Fruit fly (Drosophila melanogaster): ENCODE results near the gene Gclc.

The Gclc gene

DNA sequence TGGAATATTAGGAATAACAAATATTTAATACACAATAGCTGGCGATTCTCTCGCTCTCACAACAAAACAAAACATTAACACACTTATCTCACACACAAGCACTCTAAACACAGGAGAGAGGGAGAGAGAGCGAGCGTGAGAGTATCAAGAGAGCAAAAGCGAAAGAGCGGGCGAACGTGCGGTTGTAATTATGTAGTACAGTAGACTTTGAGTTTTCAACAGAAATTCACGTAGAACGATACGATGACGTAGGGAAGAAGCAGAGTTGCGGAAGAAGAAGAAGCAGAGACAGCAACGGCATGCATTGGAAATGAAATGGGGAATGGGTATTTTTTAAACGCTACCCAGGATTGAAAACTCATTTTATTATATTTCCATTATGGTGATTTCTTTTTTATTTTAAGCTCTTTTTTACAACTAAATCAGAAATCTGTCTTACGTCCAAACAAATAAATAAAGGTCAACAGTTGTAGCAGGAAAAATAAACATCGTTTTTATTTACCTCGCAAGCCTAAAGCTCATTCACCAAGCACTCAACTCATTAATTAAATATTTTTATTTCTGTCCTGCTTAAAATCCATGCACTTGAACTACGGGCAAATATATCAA, 58.0 kb downstream of the Gclc start:
- TF ChIP-seq pdm3 (GFP tag; optimal IDR thresholded peaks at IDR 0.05) (no peak), net (GFP tag; optimal IDR thresholded peaks at IDR 0.05) (no peak), Eip93F (GFP tag; optimal IDR thresholded peaks at IDR 0.05) (peak; percentile 26), svp (GFP tag) (peak; percentile 51), Smox (GFP tag; optimal IDR thresholded peaks at IDR 0.05) (no peak), CG6276 (GFP tag; optimal IDR thresholded peaks at IDR 0.05) (no peak), CG7368 (GFP tag; optimal IDR thresholded peaks at IDR 0.05) (no peak), esn (GFP tag; optimal IDR thresholded peaks at IDR 0.05) (no peak), Gug (GFP tag; IDR thresholded peaks at IDR 0.05) (no peak), Eip78C (GFP tag) (peak; percentile 50), cyc (GFP tag; optimal IDR thresholded peaks at IDR 0.05) (no peak), CG6808 (GFP tag; optimal IDR thresholded peaks at IDR 0.05) (peak; percentile 16), Sox15 (GFP tag; optimal IDR thresholded peaks at IDR 0.05) (no peak), eg (GFP tag; IDR thresholded peaks at IDR 0.05) (no peak; the same call in 2 of the 3 replicates), Ets96B (tag; optimal IDR thresholded peaks at IDR 0.05) (no peak), vri (GFP tag; optimal IDR thresholded peaks at IDR 0.05) (peak; percentile 18), CG15336 (GFP tag; IDR thresholded peaks at IDR 0.05) (no peak), Eip75B (GFP tag; optimal IDR thresholded peaks at IDR 0.05) (no peak), Lpt (GFP tag; optimal IDR thresholded peaks at IDR 0.05) (no peak), CG1621 (tag; optimal IDR thresholded peaks at IDR 0.05) (no peak), ss (GFP tag; optimal IDR thresholded peaks at IDR 0.05) (peak in 1 of 2 experiments; percentile 13), Blimp-1 (GFP tag; optimal IDR thresholded peaks at IDR 0.05) (no peak), CG6792 (GFP tag; optimal IDR thresholded peaks at IDR 0.05) (no peak), Hr38 (GFP tag; optimal IDR thresholded peaks at IDR 0.05) (no peak), spab (GFP tag; optimal IDR thresholded peaks at IDR 0.05) (no peak), topi (GFP tag; optimal IDR thresholded peaks at IDR 0.05) (no peak), CG8319 (GFP tag; optimal IDR thresholded peaks at IDR 0.05) (no peak), CG6163 (GFP tag; IDR thresholded peaks at IDR 0.05) (no peak; the same call in 2 of the 3 replicates), OdsH (GFP tag; optimal IDR thresholded peaks at IDR 0.05) (no peak), dsx (GFP tag; optimal IDR thresholded peaks at IDR 0.05; ENCODE audit: poor library complexity, severe bottlenecking) (no peak), fd85E (GFP tag; optimal IDR thresholded peaks at IDR 0.05) (no peak), CG8119 (GFP tag; IDR thresholded peaks at IDR 0.05) (no peak), Hr4 (GFP tag; optimal IDR thresholded peaks at IDR 0.05) (no peak), CG34406 (GFP tag; optimal IDR thresholded peaks at IDR 0.05) (no peak), CG11762 (GFP tag; optimal IDR thresholded peaks at IDR 0.05; ENCODE audit: insufficient read depth) (no peak), CG10631 (GFP tag; optimal IDR thresholded peaks at IDR 0.05) (no peak), achi (GFP tag; optimal IDR thresholded peaks at IDR 0.05) (no peak), CG3919 (GFP tag; optimal IDR thresholded peaks at IDR 0.05) (no peak), CG10669 (GFP tag; optimal IDR thresholded peaks at IDR 0.05) (no peak), CG32006 (GFP tag; optimal IDR thresholded peaks at IDR 0.05) (no peak), Sox102F (GFP tag; optimal IDR thresholded peaks at IDR 0.05) (no peak), CG6854 (GFP tag; optimal IDR thresholded peaks at IDR 0.05) (peak; percentile 34), CG11902 (GFP tag; optimal IDR thresholded peaks at IDR 0.05) (no peak), CG11294 (GFP tag; IDR thresholded peaks at IDR 0.05) (no peak), CG16779 (tag; optimal IDR thresholded peaks at IDR 0.05) (no peak), fkh (GFP tag; optimal IDR thresholded peaks at IDR 0.05) (no peak), Hr39 (GFP tag; optimal IDR thresholded peaks at IDR 0.05) (no peak), CG4318 (GFP tag; optimal IDR thresholded peaks at IDR 0.05) (no peak), salr (GFP tag; optimal IDR thresholded peaks at IDR 0.05) (peak in 1 of 2 experiments; percentile 14), CG31627 (GFP tag; optimal IDR thresholded peaks at IDR 0.05) (no peak), Ets21C (GFP tag; optimal IDR thresholded peaks at IDR 0.05) (no peak), dac (GFP tag; optimal IDR thresholded peaks at IDR 0.05) (no peak)

Measured in whole organism, prepupa.